Worm (Caenorhabditis elegans) whole organism, early embryonic: Measurements from ENCODE around the gene ham-1.

ENCODE experiments used
- aly-1 ChIP-seq: sonication (generic microtip); optimal IDR thresholded peaks from 2 replicates; lab custom pipeline; 2016; ENCODE audit warnings: missing genetic modification characterization, missing compliant biosample characterization
- ama-1 ChIP-seq: fragments of 150-350 bp; optimal IDR thresholded peaks from 2 replicates; lab custom pipeline; 2014
- ceh-13 ChIP-seq: fragments of 200-800 bp; sonication (Bioruptor generic); optimal IDR thresholded peaks from 2 replicates; lab custom pipeline; 2018; ENCODE audit warnings: mild to moderate bottlenecking, missing genetic modification characterization, missing compliant biosample characterization
- ets-7 ChIP-seq: sonication (generic microtip); optimal IDR thresholded peaks from 2 replicates; lab custom pipeline; 2016; ENCODE audit warnings: missing genotype, missing genetic modification characterization, missing compliant biosample characterization
- flt-1 ChIP-seq: fragments of 200-800 bp; sonication (Bioruptor generic); IDR thresholded peaks from 2 replicates; pipeline ENCODE4 v1.3.6; 2022; ENCODE audit warnings: missing genetic modification characterization, missing compliant biosample characterization
- pes-1 ChIP-seq: fragments of 200-800 bp; sonication (Bioruptor generic); IDR thresholded peaks from 2 replicates; pipeline ENCODE4 v1.3.6; 2022; ENCODE audit warnings: missing genetic modification reagents, missing genetic modification characterization, missing compliant biosample characterization
- sea-1 ChIP-seq: fragments of 200-800 bp; sonication (Bioruptor generic); conservative IDR thresholded peaks from 2 replicates; pipeline ENCODE4 v1.3.6; 2022; ENCODE audit warnings: missing genetic modification characterization, missing compliant biosample characterization
- tbx-37 ChIP-seq: fragments of 200-800 bp; sonication (Bioruptor generic); conservative IDR thresholded peaks from 2 replicates; pipeline ENCODE4 v1.3.6; 2022; ENCODE audit warnings: missing genetic modification reagents, missing genetic modification characterization, missing compliant biosample characterization
- tra-4 ChIP-seq: sonication (generic microtip); optimal IDR thresholded peaks from 2 replicates; lab custom pipeline; 2017; ENCODE audit warnings: missing genetic modification characterization, missing compliant biosample characterization

DNA sequence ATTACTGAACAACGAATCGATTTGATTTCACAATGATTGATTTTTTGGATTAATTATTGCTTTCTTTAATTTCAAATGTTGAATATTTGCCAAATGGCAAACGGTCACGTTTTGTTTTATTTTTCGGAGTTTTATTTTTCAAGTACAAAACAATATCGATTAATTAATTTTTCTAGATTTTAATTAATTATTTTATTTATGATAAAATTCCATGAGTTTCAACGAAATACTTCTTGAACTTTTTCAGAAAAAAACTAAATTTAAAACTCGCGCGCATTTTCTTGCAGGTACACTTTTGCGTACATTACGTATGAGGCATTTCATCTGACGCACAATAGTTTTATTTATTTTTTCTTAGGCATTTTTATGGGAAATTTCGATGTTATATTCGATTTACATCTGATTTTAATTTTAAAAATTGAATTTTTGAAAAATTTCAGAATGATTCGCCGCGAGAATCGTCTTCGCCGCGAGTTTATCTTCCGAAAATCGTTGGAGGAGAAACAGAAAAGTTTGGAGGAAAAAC lies 17.0 kb downstream of the ham-1 start, which contains the start of the genes ZK795.2 and ZK795.3:
- no peak for TF ChIP-seq ama-1 (lab: Kevin White, UChicago)
- TF ChIP-seq ets-7 (tag; lab: Kevin White, UChicago) = no peak
- TF ChIP-seq tbx-37 (GFP tag; lab: Robert Waterston, UW) = no peak
- no peak for TF ChIP-seq ceh-13 (GFP tag; lab: Kevin White, UChicago)
- TF ChIP-seq flt-1 (GFP tag; lab: Robert Waterston, UW) = no peak
- TF ChIP-seq pes-1 = no peak
- no peak for TF ChIP-seq sea-1 (GFP tag; lab: Robert Waterston, UW)
- TF ChIP-seq aly-1 (tag; lab: Kevin White, UChicago) = no peak
- TF ChIP-seq tra-4 (tag; lab: Kevin White, UChicago) = no peak
